Worm (Caenorhabditis elegans): ENCODE results near the gene mau-8.

ce11 chrIV:13400456-13401364, 22.9 kb downstream of the mau-8 start, which contains the start of the genes memi-2 and cyp-31A5:
- TF ChIP-seq dao-5 (tag; optimal IDR thresholded peaks at IDR 0.05): no peak
- TF ChIP-seq him-1 (tag; optimal IDR thresholded peaks at IDR 0.05): no peak
- TF ChIP-seq W03F9.2 (tag; optimal IDR thresholded peaks at IDR 0.05): no peak

All from whole organism, L4/young adult.